Fruit fly (Drosophila melanogaster) whole organism, embryonic: ENCODE results near the gene sni.
A peak's percentile ranks its signal among the peaks of the same experiment; 100 is the strongest.

Source experiments
- Ada2b ChIP-seq: fragments of 200-800 bp; sonication (Bioruptor generic); IDR thresholded peaks from 2 replicates; pipeline ENCODE4 v1.3.6; 2022; ENCODE audit warnings: missing biosample characterization, missing genetic modification characterization
- Bdp1 ChIP-seq: fragments of 200-800 bp; sonication (Bioruptor generic); optimal IDR thresholded peaks from 3 replicates; lab custom pipeline; 2016; ENCODE audit warnings: missing biosample characterization, missing genetic modification characterization
- CG10274 ChIP-seq: fragments of 200-800 bp; sonication (Bioruptor generic); optimal IDR thresholded peaks from 3 replicates; lab custom pipeline; 2017; ENCODE audit warnings: missing biosample characterization, mild to moderate bottlenecking, missing genetic modification characterization
- CG10366 ChIP-seq: fragments of 200-800 bp; sonication (Bioruptor generic); IDR thresholded peaks from 2 replicates; pipeline ENCODE4 v1.3.6; 2022; ENCODE audit warnings: missing biosample characterization, missing genetic modification characterization
- CG10543 ChIP-seq: fragments of 200-800 bp; sonication (Bioruptor generic); optimal IDR thresholded peaks from 3 replicates; lab custom pipeline; 2017; ENCODE audit warnings: missing biosample characterization, mild to moderate bottlenecking, missing genetic modification characterization, moderate library complexity
- CG12236 ChIP-seq: fragments of 200-800 bp; sonication (Bioruptor generic); optimal IDR thresholded peaks from 2 replicates; lab custom pipeline; 2016; ENCODE audit warnings: missing biosample characterization, missing genetic modification characterization
- CG14860 ChIP-seq: fragments of 200-800 bp; sonication (Bioruptor generic); IDR thresholded peaks from 3 replicates; pipeline ENCODE4 v1.3.6; 2022; ENCODE audit warnings: missing biosample characterization, missing genetic modification characterization; ENCODE audit not compliant: partially characterized antibody
- CG1602 ChIP-seq: fragments of 200-800 bp; sonication (Bioruptor generic); optimal IDR thresholded peaks from 3 replicates; lab custom pipeline; 2016; ENCODE audit warnings: missing biosample characterization, missing genetic modification characterization
- CG17912 ChIP-seq: fragments of 200-800 bp; sonication (Bioruptor generic); optimal IDR thresholded peaks from 2 replicates; lab custom pipeline; 2018; ENCODE audit warnings: missing biosample characterization, mild to moderate bottlenecking, missing genetic modification characterization
- CG18764 ChIP-seq: fragments of 200-800 bp; sonication (Bioruptor generic); optimal IDR thresholded peaks from 3 replicates; lab custom pipeline; 2016; ENCODE audit warnings: missing biosample characterization, missing genetic modification characterization
- CG30020 ChIP-seq: fragments of 200-800 bp; optimal IDR thresholded peaks from 2 replicates; lab custom pipeline; 2019; ENCODE audit warnings: missing biosample characterization, mild to moderate bottlenecking, missing genetic modification characterization, moderate library complexity
- CG31224 ChIP-seq: fragments of 200-800 bp; sonication (Bioruptor generic); IDR thresholded peaks from 2 replicates; pipeline ENCODE4 v1.3.6; 2022; ENCODE audit warnings: missing biosample characterization, missing genetic modification characterization
- CG34422 ChIP-seq: fragments of 200-800 bp; sonication (Bioruptor generic); IDR thresholded peaks from 3 replicates; pipeline ENCODE4 v1.3.6; 2022; ENCODE audit warnings: missing biosample characterization, missing genetic modification characterization
- CG3726 ChIP-seq: fragments of 200-800 bp; sonication (Bioruptor generic); IDR thresholded peaks from 3 replicates; pipeline ENCODE4, ENCODE4 v1.3.6; 2022; ENCODE audit warnings: missing biosample characterization, missing genetic modification characterization
- CG4282 ChIP-seq: fragments of 200-800 bp; sonication (Bioruptor generic); optimal IDR thresholded peaks from 2 replicates; lab custom pipeline; 2016; ENCODE audit warnings: missing biosample characterization, missing genetic modification characterization
- CG4424 ChIP-seq: fragments of 200-800 bp; sonication (Bioruptor generic); optimal IDR thresholded peaks from 3 replicates; lab custom pipeline; 2016; ENCODE audit warnings: missing biosample characterization, missing genetic modification characterization
- CG6654 ChIP-seq: fragments of 200-800 bp; sonication (Bioruptor generic); optimal IDR thresholded peaks from 2 replicates; lab custom pipeline; 2017; ENCODE audit warnings: missing biosample characterization, mild to moderate bottlenecking, missing genetic modification characterization
- CG7786 ChIP-seq: fragments of 200-800 bp; sonication (Bioruptor generic); optimal IDR thresholded peaks from 2 replicates; lab custom pipeline; 2016; ENCODE audit warnings: missing biosample characterization, missing genetic modification characterization
- CG8089 ChIP-seq: fragments of 200-800 bp; sonication (Bioruptor generic); optimal IDR thresholded peaks from 3 replicates; lab custom pipeline; 2016; ENCODE audit warnings: missing biosample characterization, missing genetic modification characterization
- CG9876 ChIP-seq: fragments of 200-800 bp; sonication (Bioruptor generic); optimal IDR thresholded peaks from 2 replicates; lab custom pipeline; 2016; ENCODE audit warnings: missing biosample characterization, missing genetic modification characterization
- CoRest ChIP-seq: fragments of 200-800 bp; sonication (Bioruptor generic); optimal IDR thresholded peaks from 3 replicates; lab custom pipeline; 2018; ENCODE audit warnings: missing biosample characterization, mild to moderate bottlenecking, missing genetic modification characterization, moderate library complexity
- Dip3 ChIP-seq: fragments of 200-800 bp; sonication (Bioruptor generic); optimal IDR thresholded peaks from 3 replicates; lab custom pipeline; 2016; ENCODE audit warnings: missing biosample characterization, missing genetic modification characterization
- Doc3 ChIP-seq: fragments of 200-800 bp; sonication (Bioruptor generic); IDR thresholded peaks from 3 replicates; pipeline ENCODE4 v1.3.6; 2022; ENCODE audit warnings: missing biosample characterization, missing genetic modification characterization; ENCODE audit not compliant: partially characterized antibody
- Fer1 ChIP-seq: fragments of 200-800 bp; sonication (Bioruptor generic); optimal IDR thresholded peaks from 2 replicates; lab custom pipeline; 2017; ENCODE audit warnings: missing biosample characterization, mild to moderate bottlenecking, missing genetic modification characterization
- Fer2 ChIP-seq: fragments of 200-800 bp; sonication (Bioruptor generic); optimal IDR thresholded peaks from 2 replicates; lab custom pipeline; 2018; ENCODE audit warnings: missing biosample characterization, mild to moderate bottlenecking, missing genetic modification characterization, moderate library complexity
- Fer3 ChIP-seq: fragments of 200-800 bp; sonication (Bioruptor generic); optimal IDR thresholded peaks from 2 replicates; lab custom pipeline; 2018; ENCODE audit warnings: missing biosample characterization, mild to moderate bottlenecking, missing genetic modification characterization, moderate library complexity
- Hmr ChIP-seq: fragments of 200-800 bp; sonication (Bioruptor generic); optimal IDR thresholded peaks from 3 replicates; lab custom pipeline; 2017; ENCODE audit warnings: mild to moderate bottlenecking, missing biosample characterization, missing genetic modification reagents, missing genetic modification characterization
- Hr39 ChIP-seq: fragments of >200 bp; optimal IDR thresholded peaks from 2 replicates; lab custom pipeline; 2017
- Mrtf ChIP-seq: fragments of 200-800 bp; sonication (Bioruptor generic); IDR thresholded peaks from 3 replicates; pipeline ENCODE4 v1.3.6; 2022; ENCODE audit warnings: missing biosample characterization, missing genetic modification characterization
- NC2α ChIP-seq: fragments of 200-800 bp; sonication (Bioruptor generic); optimal IDR thresholded peaks from 2 replicates; lab custom pipeline; 2016; ENCODE audit warnings: missing biosample characterization, missing genetic modification characterization
- Opbp ChIP-seq: fragments of 200-800 bp; sonication (Bioruptor generic); IDR thresholded peaks from 3 replicates; pipeline ENCODE4 v1.3.6; 2022; ENCODE audit warnings: missing biosample characterization, missing genetic modification characterization; ENCODE audit not compliant: partially characterized antibody
- Usf ChIP-seq: fragments of 200-800 bp; sonication (Bioruptor generic); optimal IDR thresholded peaks from 2 replicates; lab custom pipeline; 2017; ENCODE audit warnings: missing genotype, missing biosample characterization, missing genetic modification characterization
- ara ChIP-seq: fragments of 200-800 bp; sonication (Bioruptor generic); IDR thresholded peaks from 2 replicates; pipeline ENCODE4 v1.3.6; 2022; ENCODE audit warnings: missing biosample characterization, missing genetic modification characterization
- bowl ChIP-seq: fragments of 200-800 bp; sonication (Bioruptor generic); IDR thresholded peaks from 2 replicates; pipeline ENCODE4 v1.3.6; 2022; ENCODE audit warnings: missing biosample characterization, missing genetic modification characterization
- br ChIP-seq: fragments of >200 bp; optimal IDR thresholded peaks from 2 replicates; lab custom pipeline; 2017
- cad ChIP-seq: fragments of >200 bp; optimal IDR thresholded peaks from 2 replicates; lab custom pipeline; 2017; ENCODE audit warnings: missing biosample characterization, missing genetic modification characterization
- cwo ChIP-seq: fragments of 200-800 bp; sonication (Bioruptor generic); optimal IDR thresholded peaks from 3 replicates; lab custom pipeline; 2017; ENCODE audit warnings: missing biosample characterization, missing genetic modification characterization, mild to moderate bottlenecking, moderate library complexity, missing genetic modification reagents
- dm ChIP-seq: fragments of 200-800 bp; sonication (Bioruptor generic); optimal IDR thresholded peaks from 3 replicates; lab custom pipeline; 2016; ENCODE audit warnings: missing biosample characterization, missing genetic modification characterization
- emc ChIP-seq: fragments of 200-800 bp; sonication (Bioruptor generic); optimal IDR thresholded peaks from 2 replicates; lab custom pipeline; 2016; ENCODE audit warnings: missing biosample characterization, missing genetic modification characterization
- eve ChIP-seq, 2 experiments: fragments of >200 bp; optimal IDR thresholded peaks; 2 replicates each; lab custom pipeline; 2017; ENCODE audit warnings: missing biosample characterization in 2 of 2, missing genetic modification characterization in 2 of 2
- h ChIP-seq: fragments of >200 bp; optimal IDR thresholded peaks from 2 replicates; lab custom pipeline; 2017
- hth ChIP-seq: fragments of >200 bp; optimal IDR thresholded peaks from 2 replicates; lab custom pipeline; 2017; ENCODE audit warnings: inconsistent platforms
- jumu ChIP-seq: fragments of 200-800 bp; sonication (Bioruptor generic); optimal IDR thresholded peaks from 3 replicates; lab custom pipeline; 2016; ENCODE audit warnings: missing biosample characterization, missing genetic modification characterization
- kay ChIP-seq: fragments of 200-800 bp; sonication (Bioruptor generic); optimal IDR thresholded peaks from 2 replicates; lab custom pipeline; 2016; ENCODE audit warnings: missing biosample characterization, missing genetic modification characterization
- kni ChIP-seq: fragments of 200-800 bp; sonication (Bioruptor generic); optimal IDR thresholded peaks from 3 replicates; lab custom pipeline; 2017; ENCODE audit warnings: mild to moderate bottlenecking, missing biosample characterization, missing genetic modification reagents, missing genetic modification characterization
- nerfin-1 ChIP-seq: fragments of 200-800 bp; sonication (Bioruptor generic); optimal IDR thresholded peaks from 3 replicates; lab custom pipeline; 2019; ENCODE audit warnings: missing biosample characterization, mild to moderate bottlenecking, missing genetic modification characterization, moderate library complexity
- phol ChIP-seq: fragments of 200-800 bp; sonication (Bioruptor generic); optimal IDR thresholded peaks from 3 replicates; lab custom pipeline; 2018; ENCODE audit warnings: missing biosample characterization, mild to moderate bottlenecking, missing genetic modification characterization, moderate library complexity
- pnt ChIP-seq: fragments of 200-800 bp; sonication (Bioruptor generic); optimal IDR thresholded peaks from 3 replicates; lab custom pipeline; 2016; ENCODE audit warnings: missing biosample characterization, missing genetic modification characterization
- rib ChIP-seq: fragments of 200-800 bp; sonication (Bioruptor generic); IDR thresholded peaks from 2 replicates; pipeline ENCODE4 v1.3.6; 2022; ENCODE audit warnings: missing biosample characterization, missing genetic modification characterization
- row ChIP-seq: fragments of 200-800 bp; sonication (Bioruptor generic); IDR thresholded peaks from 3 replicates; pipeline ENCODE4 v1.3.6; 2022; ENCODE audit warnings: missing biosample characterization, missing genetic modification characterization
- stc ChIP-seq: fragments of 200-800 bp; sonication (Bioruptor generic); IDR thresholded peaks from 2 replicates; pipeline ENCODE4 v1.3.6; 2022; ENCODE audit warnings: missing biosample characterization, missing genetic modification characterization
- sug ChIP-seq: fragments of 200-800 bp; optimal IDR thresholded peaks from 2 replicates; lab custom pipeline; 2019; ENCODE audit warnings: missing biosample characterization, mild to moderate bottlenecking, missing genetic modification characterization, moderate library complexity
- vvl ChIP-seq: fragments of 200-800 bp; sonication (Bioruptor generic); IDR thresholded peaks from 2 replicates; pipeline ENCODE4 v1.3.6; 2022; ENCODE audit warnings: missing biosample characterization, missing genetic modification characterization

The sni gene

DNA sequence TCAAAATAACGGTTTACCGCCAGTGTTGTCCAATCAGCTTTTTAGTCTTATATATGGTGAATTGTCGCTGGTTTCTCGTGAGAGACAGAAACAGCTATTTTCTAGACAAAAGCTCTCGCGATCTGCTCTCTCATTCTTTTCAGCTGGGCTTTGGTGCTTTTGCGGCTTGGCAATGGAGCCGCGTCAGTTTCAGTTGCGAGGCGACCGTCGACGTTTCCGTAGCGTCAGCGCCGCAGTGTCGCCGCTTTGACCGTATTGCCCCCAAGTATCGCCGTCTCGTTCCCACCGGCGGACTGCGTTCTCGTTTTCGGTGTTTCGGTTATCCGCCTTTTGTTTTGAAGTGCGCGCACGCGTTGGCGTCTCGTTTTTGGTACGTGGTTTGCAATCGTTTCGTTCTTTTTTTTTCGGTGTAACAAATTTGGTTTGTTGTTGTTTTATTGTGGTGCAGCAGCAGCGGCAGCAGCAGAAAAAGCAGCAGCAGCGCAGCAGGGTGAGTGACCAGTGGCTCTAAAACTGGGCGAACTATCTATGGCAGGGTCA is 50.7 kb downstream of the sni start (continued):
- TF ChIP-seq br (no peak), CG34422 (peak; percentile 58; the same call in 1 of the 3 replicates), CG17912 (GFP tag; lab: Kevin White, UChicago) (no peak), CoRest (tag; lab: Kevin White, UChicago) (peak; percentile 7), sug (tag; lab: Kevin White, UChicago) (peak; percentile 34), Mrtf (GFP tag; lab: Robert Waterston, UW) (no peak), CG10274 (GFP tag; lab: Kevin White, UChicago) (no peak), kni (GFP tag; lab: Kevin White, UChicago) (peak; percentile 69), CG3726 (no peak), CG12236 (GFP tag; lab: Kevin White, UChicago) (no peak), CG7786 (no peak), nerfin-1 (tag; lab: Kevin White, UChicago) (no peak), Fer3 (tag; lab: Kevin White, UChicago) (no peak), hth (no peak), CG1602 (no peak), cwo (GFP tag; lab: Kevin White, UChicago) (peak; percentile 73), CG9876 (no peak), CG4282 (no peak), CG31224 (GFP tag; lab: Robert Waterston, UW) (no peak), CG18764 (no peak), ara (GFP tag; lab: Robert Waterston, UW) (no peak), jumu (GFP tag; lab: Kevin White, UChicago) (no peak), cad (GFP tag; lab: Kevin White, UChicago) (peak; percentile 62), dm (GFP tag; lab: Kevin White, UChicago) (no peak), CG30020 (tag; lab: Kevin White, UChicago) (no peak), NC2α (GFP tag; lab: Kevin White, UChicago) (no peak), h (lab: Kevin White, UChicago) (no peak), Ada2b (GFP tag; lab: Robert Waterston, UW) (no peak), Fer2 (tag; lab: Kevin White, UChicago) (no peak), CG8089 (no peak), Usf (GFP tag; lab: Kevin White, UChicago) (no peak), Dip3 (GFP tag; lab: Kevin White, UChicago) (no peak), pnt (GFP tag; lab: Kevin White, UChicago) (no peak), Fer1 (GFP tag; lab: Kevin White, UChicago) (peak; percentile 19), stc (no peak), emc (GFP tag; lab: Kevin White, UChicago) (no peak), CG10543 (GFP tag; lab: Kevin White, UChicago) (peak; percentile 59), Hr39 (lab: Kevin White, UChicago) (no peak), phol (tag; lab: Kevin White, UChicago) (no peak), Bdp1 (no peak), row (peak; percentile 73), Hmr (GFP tag; lab: Kevin White, UChicago) (no peak), CG4424 (no peak), vvl (GFP tag; lab: Robert Waterston, UW) (peak; percentile 51; the same call in 1 of the 2 replicates), Doc3 (GFP tag; lab: Robert Waterston, UW) (no peak), CG10366 (GFP tag; lab: Robert Waterston, UW) (no peak), CG14860 (GFP tag; lab: Robert Waterston, UW) (no peak), Opbp (peak; percentile 44; the same call in 1 of the 3 replicates), bowl (no peak), kay (GFP tag; lab: Kevin White, UChicago) (no peak), CG6654 (GFP tag; lab: Kevin White, UChicago) (peak; percentile 94), rib (GFP tag; lab: Robert Waterston, UW) (peak; percentile 45; the same call in 1 of the 2 replicates), eve (GFP tag; optimal IDR thresholded peaks at IDR 0.05; lab: Kevin White, UChicago) (no peak)
